Worm (Caenorhabditis elegans): ENCODE measurements around the gene col-137.

ce11 chrIV:16629815-16630214, 27.2 kb upstream of the col-137 start:
- TF ChIP-seq ztf-29 (GFP tag; IDR thresholded peaks at IDR 0.05) (no peak), ztf-23 (GFP tag; IDR thresholded peaks at IDR 0.05) (no peak), T22C8.4 (GFP tag; IDR thresholded peaks at IDR 0.05) (no peak)

All from whole organism, midembryonic.